Worm (Caenorhabditis elegans) whole organism, L3 larva: Measurements from ENCODE around the gene R01H10.4.

Experiments used
- R02D3.7 ChIP-seq: fragments of 150-350 bp; optimal IDR thresholded peaks from 2 replicates; lab custom pipeline; 2014; ENCODE audit warnings: missing biosample characterization, missing genetic modification characterization
- ZK546.5 ChIP-seq: sonication (generic microtip); optimal IDR thresholded peaks from 2 replicates; lab custom pipeline; 2017; ENCODE audit warnings: missing biosample characterization, missing genetic modification characterization
- aly-2 ChIP-seq: fragments of 150-350 bp; optimal IDR thresholded peaks from 2 replicates; lab custom pipeline; 2014; ENCODE audit warnings: missing biosample characterization, missing genetic modification characterization
- ama-1 ChIP-seq: fragments of 150-350 bp; optimal IDR thresholded peaks from 2 replicates; lab custom pipeline; 2018
- ceh-28 ChIP-seq: fragments of 150-350 bp; optimal IDR thresholded peaks from 2 replicates; lab custom pipeline; 2014; ENCODE audit warnings: missing biosample characterization, missing genetic modification reagents, missing genetic modification characterization
- ceh-9 ChIP-seq: sonication (generic microtip); optimal IDR thresholded peaks from 2 replicates; lab custom pipeline; 2018; ENCODE audit warnings: missing biosample characterization, missing genetic modification characterization
- daf-12 ChIP-seq: fragments of 150-350 bp; optimal IDR thresholded peaks from 2 replicates; lab custom pipeline; 2014; ENCODE audit warnings: missing biosample characterization, missing genetic modification reagents, missing genetic modification characterization
- egl-5 ChIP-seq: fragments of 150-350 bp; optimal IDR thresholded peaks from 2 replicates; lab custom pipeline; 2017; ENCODE audit warnings: missing biosample characterization, missing genetic modification reagents, missing genetic modification characterization, inconsistent platforms
- elt-1 ChIP-seq: fragments of 150-350 bp; optimal IDR thresholded peaks from 2 replicates; lab custom pipeline; 2014; ENCODE audit warnings: missing biosample characterization, missing genetic modification characterization
- elt-2 ChIP-seq: sonication (generic microtip); optimal IDR thresholded peaks from 2 replicates; lab custom pipeline; 2016; ENCODE audit warnings: missing genetic modification reagents, mild to moderate bottlenecking, missing genetic modification characterization, missing compliant biosample characterization
- elt-3 ChIP-seq, 3 experiments: fragments of 150-350 bp in 1 of 3; sonication (generic microtip) in 2 of 3; optimal IDR thresholded peaks; 2 replicates in 2 of 3; 4 replicates in 1 of 3; lab custom pipeline; 2014 to 2017; ENCODE audit warnings: missing biosample characterization in 3 of 3, missing genetic modification characterization in 3 of 3
- eor-1 ChIP-seq, 2 experiments: fragments of 150-350 bp; optimal IDR thresholded peaks; 2 replicates each; lab custom pipeline; 2014 to 2018; ENCODE audit warnings: missing biosample characterization in 2 of 2, missing genetic modification characterization in 2 of 2
- fkh-10 ChIP-seq: sonication (generic microtip); optimal IDR thresholded peaks from 2 replicates; lab custom pipeline; 2017; ENCODE audit warnings: missing biosample characterization, missing genetic modification reagents, missing genetic modification characterization
- fkh-2 ChIP-seq: fragments of 150-350 bp; optimal IDR thresholded peaks from 2 replicates; lab custom pipeline; 2014; ENCODE audit warnings: missing biosample characterization, missing genetic modification reagents, missing genetic modification characterization
- hmg-11 ChIP-seq: sonication (generic microtip); optimal IDR thresholded peaks from 2 replicates; lab custom pipeline; 2016; ENCODE audit warnings: missing genetic modification characterization, missing compliant biosample characterization
- lin-15B ChIP-seq: fragments of 150-350 bp; optimal IDR thresholded peaks from 2 replicates; lab custom pipeline; 2014; ENCODE audit warnings: missing biosample characterization, missing genetic modification characterization
- lin-39 ChIP-seq: fragments of 150-350 bp; optimal IDR thresholded peaks from 2 replicates; lab custom pipeline; 2018; ENCODE audit warnings: missing biosample characterization, missing genetic modification reagents, missing genetic modification characterization
- lsy-12 ChIP-seq: sonication (generic microtip); optimal IDR thresholded peaks from 2 replicates; lab custom pipeline; 2016; ENCODE audit warnings: mild to moderate bottlenecking, missing genetic modification characterization, missing compliant biosample characterization
- mdl-1 ChIP-seq: fragments of 150-350 bp; optimal IDR thresholded peaks from 2 replicates; lab custom pipeline; 2014; ENCODE audit warnings: missing biosample characterization, missing genetic modification characterization
- mml-1 ChIP-seq: fragments of 150-350 bp; sonication (generic microtip); optimal IDR thresholded peaks from 3 replicates; lab custom pipeline; 2014; ENCODE audit warnings: missing biosample characterization, missing genetic modification characterization
- nfya-1 ChIP-seq: sonication (generic microtip); optimal IDR thresholded peaks from 2 replicates; lab custom pipeline; 2017; ENCODE audit warnings: missing genetic modification characterization, mild to moderate bottlenecking, missing compliant biosample characterization, antibody characterized with exemption, moderate library complexity; ENCODE audit not compliant: insufficient read depth
- nhr-11 ChIP-seq: fragments of 150-350 bp; optimal IDR thresholded peaks from 2 replicates; lab custom pipeline; 2014; ENCODE audit warnings: missing biosample characterization, missing genetic modification characterization
- nhr-23 ChIP-seq: fragments of 150-350 bp; optimal IDR thresholded peaks from 2 replicates; lab custom pipeline; 2014; ENCODE audit warnings: missing biosample characterization, missing genetic modification reagents, missing genetic modification characterization
- nhr-237 ChIP-seq: fragments of 150-350 bp; optimal IDR thresholded peaks from 2 replicates; lab custom pipeline; 2014; ENCODE audit warnings: missing biosample characterization, missing genetic modification characterization
- nhr-25 ChIP-seq: sonication (generic microtip); optimal IDR thresholded peaks from 2 replicates; lab custom pipeline; 2017; ENCODE audit warnings: missing biosample characterization, missing genetic modification characterization
- nhr-43 ChIP-seq: sonication (generic microtip); optimal IDR thresholded peaks from 2 replicates; lab custom pipeline; 2016; ENCODE audit warnings: mild to moderate bottlenecking, missing genetic modification characterization, missing compliant biosample characterization; ENCODE audit not compliant: poor library complexity, severe bottlenecking
- nhr-67 ChIP-seq: fragments of 150-350 bp; optimal IDR thresholded peaks from 2 replicates; lab custom pipeline; 2014; ENCODE audit warnings: missing biosample characterization, missing genetic modification characterization
- nhr-77 ChIP-seq: fragments of 150-350 bp; optimal IDR thresholded peaks from 2 replicates; lab custom pipeline; 2014; ENCODE audit warnings: missing biosample characterization, missing genetic modification characterization
- pha-4 ChIP-seq: fragments of 150-350 bp; optimal IDR thresholded peaks from 2 replicates; lab custom pipeline; 2014; ENCODE audit warnings: missing biosample characterization, missing genetic modification reagents, missing genetic modification characterization
- pqm-1 ChIP-seq: fragments of 150-350 bp; optimal IDR thresholded peaks from 2 replicates; lab custom pipeline; 2017; ENCODE audit warnings: missing biosample characterization, missing genetic modification characterization, inconsistent platforms
- sea-2 ChIP-seq: fragments of 150-350 bp; sonication (generic microtip); optimal IDR thresholded peaks from 4 replicates; lab custom pipeline; 2014; ENCODE audit warnings: missing biosample characterization, missing genetic modification reagents, missing genetic modification characterization
- snpc-4 ChIP-seq: fragments of 150-350 bp; optimal IDR thresholded peaks from 2 replicates; lab custom pipeline; 2014; ENCODE audit warnings: missing biosample characterization, missing genetic modification characterization
- unc-62 ChIP-seq: fragments of 150-350 bp; sonication (generic microtip); optimal IDR thresholded peaks from 4 replicates; lab custom pipeline; 2014; ENCODE audit warnings: missing biosample characterization, missing genetic modification reagents, missing genetic modification characterization
- ztf-11 ChIP-seq: fragments of 150-350 bp; optimal IDR thresholded peaks from 2 replicates; lab custom pipeline; 2014; ENCODE audit warnings: missing biosample characterization, missing genetic modification characterization

Gene R01H10.4

DNA sequence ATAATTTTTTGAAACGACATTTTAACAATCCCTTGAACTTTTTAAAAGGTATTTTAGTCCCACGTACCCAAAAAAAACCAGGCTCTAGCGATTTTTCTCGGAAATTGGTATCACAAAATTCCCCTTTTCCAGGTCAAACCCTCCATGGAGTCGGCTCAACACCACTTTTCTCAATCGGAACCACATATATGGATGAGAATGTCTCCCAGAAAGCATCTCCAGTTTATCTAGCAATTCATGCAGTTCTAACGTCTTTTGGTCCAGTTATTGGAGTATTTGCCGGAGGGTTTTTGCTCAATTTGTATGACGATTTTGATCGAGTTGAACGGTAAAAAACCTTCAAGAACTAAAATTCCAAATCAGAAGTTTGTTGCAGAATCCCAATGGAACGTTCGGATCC, 14.5 kb upstream of the R01H10.4 start:
- TF ChIP-seq lin-39 (tag; lab: Kevin White, UChicago) (no peak), unc-62 (no peak), ZK546.5 (tag; lab: Kevin White, UChicago) (no peak), hmg-11 (tag; lab: Kevin White, UChicago) (no peak), elt-3 (tag; optimal IDR thresholded peaks at IDR 0.05; lab: Kevin White, UChicago) (no peak), egl-5 (tag; lab: Kevin White, UChicago) (no peak), fkh-10 (GFP tag; lab: Kevin White, UChicago) (no peak), ztf-11 (tag; lab: Kevin White, UChicago) (no peak), lsy-12 (no peak)

DNA sequence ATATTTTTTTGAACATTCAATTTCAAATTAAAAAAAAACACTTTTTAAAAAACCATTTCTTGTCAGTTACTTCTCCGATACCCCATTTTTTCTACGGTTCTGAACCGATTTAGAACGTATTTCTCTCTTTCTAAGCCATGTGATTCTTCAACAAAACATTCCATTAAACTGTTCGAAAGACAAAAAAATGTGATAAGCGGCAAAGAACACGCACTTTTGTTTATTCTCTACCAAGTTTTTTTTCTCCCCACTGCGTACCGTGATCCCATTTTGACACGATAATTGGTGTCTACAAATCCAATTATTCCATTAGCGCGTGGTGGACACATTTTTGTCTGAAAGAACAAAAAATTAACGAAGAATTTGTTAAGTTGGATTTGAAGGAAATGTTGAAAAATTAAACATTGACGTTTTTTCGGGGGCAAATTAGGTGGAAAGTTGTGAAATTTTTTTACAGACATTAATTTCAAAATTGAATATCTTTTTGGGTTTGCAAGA, 13.2 kb upstream of the R01H10.4 start:
- TF ChIP-seq nhr-25 (peak; percentile 1), nhr-67 (no peak), fkh-10 (GFP tag; lab: Kevin White, UChicago) (no peak), lsy-12 (no peak), nhr-43 (tag; lab: Kevin White, UChicago) (peak; percentile 40)

DNA sequence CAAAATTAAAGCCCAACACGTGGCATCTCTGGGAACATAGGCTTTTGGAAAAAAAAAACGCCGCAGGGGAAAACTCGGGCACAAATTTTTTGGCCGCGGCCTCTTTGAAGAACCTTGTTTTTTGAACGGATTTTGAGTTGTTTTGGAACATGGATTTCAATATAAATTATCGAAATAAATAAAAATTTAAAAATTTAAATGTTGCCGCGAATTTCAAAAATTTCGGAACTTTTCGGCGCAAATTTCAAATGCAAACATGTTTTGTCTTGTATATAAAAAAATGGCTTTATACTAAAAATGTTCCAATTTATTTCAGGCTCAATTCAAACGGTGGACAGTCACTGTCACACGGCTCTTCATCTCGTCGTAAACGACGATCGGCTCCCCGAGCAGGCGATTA, 10.6 kb upstream of the R01H10.4 start:
- TF ChIP-seq mml-1 (tag; lab: Kevin White, UChicago), result no peak
- TF ChIP-seq nhr-11 (tag; lab: Kevin White, UChicago), result no peak
- no peak for TF ChIP-seq hmg-11 (tag; lab: Kevin White, UChicago)
- TF ChIP-seq nhr-23 (tag; lab: Kevin White, UChicago), result no peak
- no peak for TF ChIP-seq ceh-28 (tag; lab: Kevin White, UChicago)
- no peak for TF ChIP-seq lsy-12
- no peak for TF ChIP-seq pqm-1 (tag; lab: Kevin White, UChicago)
- no peak for TF ChIP-seq nhr-77
- no peak for TF ChIP-seq nfya-1 (tag; lab: Kevin White, UChicago)
- TF ChIP-seq aly-2, result no peak
- no peak for TF ChIP-seq ceh-9 (tag; lab: Kevin White, UChicago)
- no peak for TF ChIP-seq ama-1 (lab: Kevin White, UChicago)
- TF ChIP-seq lin-15B, result no peak
- no peak for TF ChIP-seq ZK546.5 (tag; lab: Kevin White, UChicago)
- TF ChIP-seq sea-2 (GFP tag; lab: Kevin White, UChicago), result no peak
- no peak for TF ChIP-seq nhr-237 (tag; lab: Kevin White, UChicago)
- no peak for TF ChIP-seq mdl-1
- TF ChIP-seq eor-1 (tag; optimal IDR thresholded peaks at IDR 0.05; lab: Kevin White, UChicago), result no peak

DNA sequence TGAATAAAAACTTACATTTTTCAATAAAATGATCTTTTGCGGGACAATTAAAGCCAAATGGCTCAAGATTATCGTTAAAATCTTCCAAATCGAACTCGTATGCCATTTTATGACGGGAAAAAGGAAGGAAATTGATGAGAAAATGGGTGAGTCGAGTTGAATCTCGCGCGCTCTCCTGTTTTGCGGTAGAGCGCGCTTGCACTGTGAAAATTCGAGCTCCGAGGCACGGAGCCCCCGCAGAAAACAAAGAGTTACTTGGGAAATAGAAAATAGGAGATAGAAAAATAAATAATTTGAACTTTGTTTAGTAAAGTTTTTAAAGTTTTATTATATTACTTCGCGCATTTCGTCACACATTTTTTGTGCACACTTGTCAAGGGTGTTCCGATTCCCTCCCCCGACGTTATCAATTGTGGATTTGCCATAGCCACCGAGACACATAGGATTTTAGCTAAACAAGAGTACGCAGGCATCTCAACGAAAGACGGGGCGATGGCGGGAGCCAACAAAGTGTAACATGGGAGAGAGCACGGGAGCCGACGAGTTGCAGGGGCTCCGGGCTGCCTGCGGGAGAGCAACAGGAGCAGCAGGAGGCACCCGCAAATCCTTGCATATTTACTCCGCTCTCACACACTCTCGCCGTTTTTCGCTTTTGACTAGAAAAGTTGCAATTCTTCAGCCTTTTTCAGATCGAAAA, 6.0 kb upstream of the R01H10.4 start, which contains the start of the genes div-1 and cor-1:
Gene div-1 (minus strand): TSS at position 119 of the 697 bp plus-strand sequence.
Gene cor-1 (plus strand): TSS at position 671 of the 697 bp plus-strand sequence.
- TF ChIP-seq hmg-11 (tag; lab: Kevin White, UChicago) (no peak), nhr-11 (tag; lab: Kevin White, UChicago) (no peak), nhr-25 (no peak), nhr-237 (tag; lab: Kevin White, UChicago) (no peak), daf-12 (tag; lab: Kevin White, UChicago) (no peak), elt-2 (peak; percentile 7), elt-3 (tag; optimal IDR thresholded peaks at IDR 0.05; lab: Kevin White, UChicago) (no peak), lin-15B (peak; percentile 62), eor-1 (tag; optimal IDR thresholded peaks at IDR 0.05; lab: Kevin White, UChicago) (no peak), nfya-1 (tag; lab: Kevin White, UChicago) (peak; percentile 42), lin-39 (tag; lab: Kevin White, UChicago) (peak; percentile 25), aly-2 (no peak), sea-2 (GFP tag; lab: Kevin White, UChicago) (no peak), snpc-4 (tag; lab: Kevin White, UChicago) (peak; percentile 54), ama-1 (lab: Kevin White, UChicago) (no peak), mml-1 (tag; lab: Kevin White, UChicago) (no peak), ceh-9 (tag; lab: Kevin White, UChicago) (no peak), unc-62 (no peak), elt-1 (no peak), lsy-12 (no peak), fkh-2 (tag; lab: Kevin White, UChicago) (no peak), ceh-28 (tag; lab: Kevin White, UChicago) (no peak), egl-5 (tag; lab: Kevin White, UChicago) (no peak), R02D3.7 (tag; lab: Kevin White, UChicago) (no peak), ZK546.5 (tag; lab: Kevin White, UChicago) (no peak), pha-4 (tag; lab: Kevin White, UChicago) (peak; percentile 62), pqm-1 (tag; lab: Kevin White, UChicago) (no peak), ztf-11 (tag; lab: Kevin White, UChicago) (no peak)
